Worm (Caenorhabditis elegans) whole organism, late embryonic: ENCODE data around the gene exos-8.

ENCODE experiments used
- pha-4 ChIP-seq: fragments of 150-350 bp; optimal IDR thresholded peaks from 2 replicates; lab custom pipeline; 2018; ENCODE audit warnings: missing biosample characterization, missing genetic modification reagents, missing genetic modification characterization

Gene exos-8

ce11 chrII:6791891-6792290 lies 50.4 kb downstream of the exos-8 start, which contains the start of gene T13C2.2:
T13C2.2 (plus strand) TSS chrII:6792191.
- TF ChIP-seq pha-4 (tag; lab: Kevin White, UChicago): no peak
